Fruit fly (Drosophila melanogaster) whole organism, embryonic: Measurements from ENCODE around the gene CG15330.

Experiments used
- Aef1 ChIP-seq: fragments of 200-800 bp; sonication (Bioruptor generic); IDR thresholded peaks from 3 replicates; pipeline ENCODE4 v1.3.6; 2022; ENCODE audit warnings: missing biosample characterization, missing genetic modification characterization
- Bgb ChIP-seq: fragments of 200-800 bp; sonication (Bioruptor generic); IDR thresholded peaks from 2 replicates; pipeline ENCODE4 v1.3.6; 2022; ENCODE audit warnings: missing biosample characterization, missing genetic modification characterization; ENCODE audit not compliant: partially characterized antibody
- CG10147 ChIP-seq: fragments of 200-800 bp; sonication (Bioruptor generic); optimal IDR thresholded peaks from 2 replicates; lab custom pipeline; 2019; ENCODE audit warnings: missing biosample characterization, mild to moderate bottlenecking, missing genetic modification characterization, moderate library complexity
- CG10366 ChIP-seq: fragments of 200-800 bp; sonication (Bioruptor generic); IDR thresholded peaks from 2 replicates; pipeline ENCODE4 v1.3.6; 2022; ENCODE audit warnings: missing biosample characterization, missing genetic modification characterization
- CG10462 ChIP-seq: fragments of 200-800 bp; sonication (Bioruptor generic); optimal IDR thresholded peaks from 2 replicates; lab custom pipeline; 2016; ENCODE audit warnings: missing biosample characterization, missing genetic modification characterization
- CG13287 ChIP-seq: fragments of 200-800 bp; sonication (Bioruptor generic); IDR thresholded peaks from 2 replicates; pipeline ENCODE4 v1.3.6; 2022; ENCODE audit warnings: missing biosample characterization, missing genetic modification characterization; ENCODE audit not compliant: partially characterized antibody
- CG14667 ChIP-seq: fragments of 200-800 bp; sonication (Bioruptor generic); IDR thresholded peaks from 2 replicates; pipeline ENCODE4 v1.3.6; 2022; ENCODE audit warnings: missing biosample characterization, missing genetic modification characterization
- CG15011 ChIP-seq: fragments of 200-800 bp; sonication (Bioruptor generic); optimal IDR thresholded peaks from 3 replicates; lab custom pipeline; 2018; ENCODE audit warnings: missing biosample characterization, mild to moderate bottlenecking, missing genetic modification characterization
- CG2712 ChIP-seq: fragments of 200-800 bp; optimal IDR thresholded peaks from 3 replicates; lab custom pipeline; 2019; ENCODE audit warnings: missing biosample characterization, mild to moderate bottlenecking, missing genetic modification characterization, moderate library complexity
- CG3995 ChIP-seq: fragments of 200-800 bp; sonication (Bioruptor generic); optimal IDR thresholded peaks from 3 replicates; lab custom pipeline; 2016; ENCODE audit warnings: missing biosample characterization, missing genetic modification characterization
- CG5953 ChIP-seq: fragments of 200-800 bp; sonication (Bioruptor generic); IDR thresholded peaks from 2 replicates; pipeline ENCODE4 v1.3.6; 2022; ENCODE audit warnings: missing biosample characterization, missing genetic modification characterization
- CG6654 ChIP-seq: fragments of 200-800 bp; sonication (Bioruptor generic); optimal IDR thresholded peaks from 2 replicates; lab custom pipeline; 2017; ENCODE audit warnings: missing biosample characterization, mild to moderate bottlenecking, missing genetic modification characterization
- CG6689 ChIP-seq: fragments of 200-800 bp; sonication (Bioruptor generic); IDR thresholded peaks from 2 replicates; pipeline ENCODE4 v1.3.6; 2022; ENCODE audit warnings: missing biosample characterization, missing genetic modification characterization
- CG8359 ChIP-seq: fragments of 200-800 bp; sonication (Bioruptor generic); optimal IDR thresholded peaks from 2 replicates; lab custom pipeline; 2017; ENCODE audit warnings: missing biosample characterization, mild to moderate bottlenecking, missing genetic modification characterization, borderline replicate concordance
- CG8765 ChIP-seq: fragments of 200-800 bp; sonication (Bioruptor generic); IDR thresholded peaks from 2 replicates; pipeline ENCODE4 v1.3.6; 2022; ENCODE audit warnings: missing biosample characterization, missing genetic modification characterization
- CG9437 ChIP-seq: fragments of 200-800 bp; sonication (Bioruptor generic); optimal IDR thresholded peaks from 2 replicates; lab custom pipeline; 2018; ENCODE audit warnings: missing biosample characterization, mild to moderate bottlenecking, missing genetic modification characterization
- Camta ChIP-seq: fragments of 200-800 bp; sonication (Bioruptor generic); optimal IDR thresholded peaks from 2 replicates; lab custom pipeline; 2016; ENCODE audit warnings: missing biosample characterization, missing genetic modification characterization
- Dbx ChIP-seq: fragments of 200-800 bp; sonication (Bioruptor generic); IDR thresholded peaks from 3 replicates; pipeline ENCODE4 v1.3.6; 2022; ENCODE audit warnings: missing biosample characterization, missing genetic modification characterization
- Dip2 ChIP-seq: fragments of 200-800 bp; sonication (Bioruptor generic); IDR thresholded peaks from 2 replicates; pipeline ENCODE4 v1.3.6; 2022; ENCODE audit warnings: missing biosample characterization, missing genetic modification characterization
- Dip3 ChIP-seq: fragments of 200-800 bp; sonication (Bioruptor generic); optimal IDR thresholded peaks from 3 replicates; lab custom pipeline; 2016; ENCODE audit warnings: missing biosample characterization, missing genetic modification characterization
- Eip74EF ChIP-seq, 2 experiments: fragments of 200-800 bp in 1 of 2; fragments of >200 bp in 1 of 2; sonication (Bioruptor generic) in 1 of 2; optimal IDR thresholded peaks; 2 replicates each; lab custom pipeline; 2017 to 2019; ENCODE audit warnings: missing biosample characterization in 2 of 2, missing genetic modification characterization in 2 of 2, mild to moderate bottlenecking in 1 of 2, moderate library complexity in 1 of 2
- HHEX ChIP-seq: fragments of 200-800 bp; sonication (Bioruptor generic); optimal IDR thresholded peaks from 3 replicates; lab custom pipeline; 2017; ENCODE audit warnings: missing biosample characterization, mild to moderate bottlenecking, missing genetic modification characterization, missing genetic modification reagents
- HLH54F ChIP-seq: fragments of 200-800 bp; sonication (Bioruptor generic); optimal IDR thresholded peaks from 3 replicates; lab custom pipeline; 2016; ENCODE audit warnings: missing biosample characterization, missing genetic modification characterization
- NK7.1 ChIP-seq: fragments of 200-800 bp; sonication (Bioruptor generic); optimal IDR thresholded peaks from 3 replicates; lab custom pipeline; 2016; ENCODE audit warnings: missing biosample characterization, missing genetic modification characterization
- PHDP ChIP-seq: fragments of 200-800 bp; sonication (Bioruptor generic); optimal IDR thresholded peaks from 3 replicates; lab custom pipeline; 2018; ENCODE audit warnings: missing biosample characterization, mild to moderate bottlenecking, missing genetic modification characterization, moderate library complexity
- Poxn ChIP-seq: fragments of 200-800 bp; sonication (Bioruptor generic); IDR thresholded peaks from 2 replicates; pipeline ENCODE4 v1.3.6; 2022; ENCODE audit warnings: missing biosample characterization, missing genetic modification characterization
- ase ChIP-seq: fragments of 200-800 bp; sonication (Bioruptor generic); IDR thresholded peaks from 3 replicates; pipeline ENCODE4 v1.3.6; 2022; ENCODE audit warnings: missing biosample characterization, missing genetic modification characterization
- ash1 ChIP-seq: fragments of 200-800 bp; sonication (Bioruptor generic); optimal IDR thresholded peaks from 2 replicates; lab custom pipeline; 2018; ENCODE audit warnings: missing biosample characterization, mild to moderate bottlenecking, missing genetic modification characterization
- bbx ChIP-seq: fragments of 200-800 bp; sonication (Bioruptor generic); IDR thresholded peaks from 2 replicates; pipeline ENCODE4 v1.3.6; 2022; ENCODE audit warnings: missing biosample characterization, missing genetic modification characterization; ENCODE audit not compliant: partially characterized antibody
- crp ChIP-seq, 2 experiments: fragments of 200-800 bp; sonication (Bioruptor generic); optimal IDR thresholded peaks; 2 replicates in 1 of 2; 3 replicates in 1 of 2; lab custom pipeline; 2017; ENCODE audit warnings: missing biosample characterization in 2 of 2, missing genetic modification characterization in 2 of 2, mild to moderate bottlenecking in 1 of 2, moderate library complexity in 1 of 2
- dan ChIP-seq: fragments of 200-800 bp; sonication (Bioruptor generic); IDR thresholded peaks from 2 replicates; pipeline ENCODE4 v1.3.6; 2022; ENCODE audit warnings: missing biosample characterization, missing genetic modification characterization
- fd102C ChIP-seq: fragments of 200-800 bp; sonication (Bioruptor generic); optimal IDR thresholded peaks from 2 replicates; lab custom pipeline; 2018; ENCODE audit warnings: missing biosample characterization, mild to moderate bottlenecking, missing genetic modification characterization, moderate library complexity
- fd96Cb ChIP-seq: fragments of 200-800 bp; sonication (Bioruptor generic); optimal IDR thresholded peaks from 2 replicates; lab custom pipeline; 2018; ENCODE audit warnings: missing biosample characterization, mild to moderate bottlenecking, missing genetic modification characterization, moderate library complexity
- grau ChIP-seq: fragments of 200-800 bp; optimal IDR thresholded peaks from 3 replicates; lab custom pipeline; 2019; ENCODE audit warnings: missing biosample characterization, mild to moderate bottlenecking, missing genetic modification characterization, moderate library complexity
- gt ChIP-seq: fragments of 200-800 bp; sonication (Bioruptor generic); IDR thresholded peaks from 2 replicates; pipeline ENCODE4 v1.3.6; 2022; ENCODE audit warnings: missing biosample characterization, missing genetic modification characterization
- knrl ChIP-seq: fragments of 200-800 bp; sonication (Bioruptor generic); IDR thresholded peaks from 3 replicates; pipeline ENCODE4 v1.3.6; 2022; ENCODE audit warnings: missing biosample characterization, missing genetic modification characterization; ENCODE audit not compliant: partially characterized antibody
- nerfin-2 ChIP-seq: fragments of 200-800 bp; sonication (Bioruptor generic); IDR thresholded peaks from 2 replicates; pipeline ENCODE4 v1.3.6; 2022; ENCODE audit warnings: missing biosample characterization, missing genetic modification characterization; ENCODE audit not compliant: partially characterized antibody
- oc ChIP-seq: fragments of 200-800 bp; sonication (Bioruptor generic); optimal IDR thresholded peaks from 2 replicates; lab custom pipeline; 2018; ENCODE audit warnings: missing biosample characterization, mild to moderate bottlenecking, missing genetic modification characterization, moderate library complexity
- org-1 ChIP-seq: fragments of 200-800 bp; sonication (Bioruptor generic); optimal IDR thresholded peaks from 2 replicates; lab custom pipeline; 2017; ENCODE audit warnings: missing biosample characterization, missing genetic modification characterization
- p53 ChIP-seq: fragments of 200-800 bp; sonication (Bioruptor generic); optimal IDR thresholded peaks from 2 replicates; lab custom pipeline; 2016; ENCODE audit warnings: missing biosample characterization, missing genetic modification characterization
- schlank ChIP-seq: fragments of 200-800 bp; sonication (Bioruptor generic); optimal IDR thresholded peaks from 2 replicates; lab custom pipeline; 2018; ENCODE audit warnings: missing biosample characterization, mild to moderate bottlenecking, missing genetic modification characterization
- seq ChIP-seq: fragments of 200-800 bp; sonication (Bioruptor generic); IDR thresholded peaks from 2 replicates; pipeline ENCODE4 v1.3.6; 2022; ENCODE audit warnings: missing biosample characterization, missing genetic modification characterization
- slou ChIP-seq: fragments of 200-800 bp; sonication (Bioruptor generic); optimal IDR thresholded peaks from 3 replicates; lab custom pipeline; 2016; ENCODE audit warnings: missing biosample characterization, missing genetic modification characterization
- tin ChIP-seq: fragments of 200-800 bp; sonication (Bioruptor generic); optimal IDR thresholded peaks from 3 replicates; lab custom pipeline; 2016; ENCODE audit warnings: missing biosample characterization, missing genetic modification characterization
- wor ChIP-seq: fragments of 200-800 bp; sonication (Bioruptor generic); IDR thresholded peaks from 2 replicates; pipeline ENCODE4 v1.3.6; 2022; ENCODE audit warnings: missing biosample characterization, missing genetic modification characterization

CG15330 gene

dm6 chrX:7955890-7956289 lies at the start of gene CG15330, which contains the start of gene CG15332:
TSS of gene CG15330 (plus strand) at chrX:7956064.
TSS of gene CG15332 (minus strand) at chrX:7955990.
- TF ChIP-seq dan (GFP tag; lab: Robert Waterston, UW), result no peak

- TF ChIP-seq CG3995 (GFP tag; lab: Kevin White, UChicago) (peak; percentile 55), Bgb (GFP tag; lab: Robert Waterston, UW) (peak; percentile 28; the same call in 1 of the 2 replicates), CG15011 (GFP tag; lab: Kevin White, UChicago) (peak; percentile 87), CG9437 (GFP tag; lab: Kevin White, UChicago) (peak; percentile 76), oc (tag; lab: Kevin White, UChicago) (peak; percentile 86), gt (peak; percentile 49; the same call in 1 of the 2 replicates), HHEX (peak; percentile 93), CG8359 (peak; percentile 63), Camta (GFP tag; lab: Kevin White, UChicago) (peak; percentile 83), fd102C (GFP tag; lab: Kevin White, UChicago) (peak; percentile 37), CG8765 (GFP tag; lab: Robert Waterston, UW) (peak; percentile 71), CG14667 (GFP tag; lab: Robert Waterston, UW) (peak; percentile 86), CG10147 (GFP tag; lab: Kevin White, UChicago) (peak; percentile 84), slou (GFP tag; lab: Kevin White, UChicago) (peak; percentile 26), Eip74EF (GFP tag; optimal IDR thresholded peaks at IDR 0.05; lab: Kevin White, UChicago) (peak in 1 of 2 experiments; percentile 84), PHDP (tag; lab: Kevin White, UChicago) (peak; percentile 93), bbx (GFP tag; lab: Robert Waterston, UW) (no peak), Poxn (GFP tag; lab: Robert Waterston, UW) (peak; percentile 75), nerfin-2 (GFP tag; lab: Robert Waterston, UW) (0 out of 2 replicates have a peak, but pooled peaks have one; percentile 23), Dip2 (0 out of 2 replicates have a peak, but pooled peaks have one; percentile 31), org-1 (GFP tag; lab: Kevin White, UChicago) (peak; percentile 89), CG6654 (GFP tag; lab: Kevin White, UChicago) (peak; percentile 74), CG2712 (tag; lab: Kevin White, UChicago) (peak; percentile 92), CG5953 (GFP tag; lab: Robert Waterston, UW) (peak; percentile 72), Dip3 (GFP tag; lab: Kevin White, UChicago) (peak; percentile 88), CG13287 (GFP tag; lab: Robert Waterston, UW) (0 out of 2 replicates have a peak, but pooled peaks have one; percentile 32), CG10366 (GFP tag; lab: Robert Waterston, UW) (peak; percentile 89), schlank (tag; lab: Kevin White, UChicago) (peak; percentile 87), Dbx (peak; percentile 90), seq (GFP tag; lab: Robert Waterston, UW) (peak; percentile 95), ash1 (GFP tag; lab: Kevin White, UChicago) (no peak), p53 (peak; percentile 5), tin (GFP tag; lab: Kevin White, UChicago) (peak; percentile 86), HLH54F (GFP tag; lab: Kevin White, UChicago) (peak; percentile 92), crp (GFP tag; optimal IDR thresholded peaks at IDR 0.05; lab: Kevin White, UChicago) (peak in 1 of 2 experiments; percentile 36), grau (tag; lab: Kevin White, UChicago) (peak; percentile 92), fd96Cb (tag; lab: Kevin White, UChicago) (peak; percentile 88), CG6689 (GFP tag; lab: Robert Waterston, UW) (peak; percentile 86), NK7.1 (peak; percentile 38), Aef1 (peak; percentile 90), CG10462 (peak; percentile 62), wor (GFP tag; lab: Robert Waterston, UW) (peak; percentile 79), ase (peak; percentile 86), knrl (no peak)
Measured at dm6 chrX:7908239-7909068, 47.4 kb upstream of the CG15330 start, which contains the start of the genes dpr14 and spidey. TSS of gene dpr14 (minus strand) at chrX:7908286. TSS of gene spidey (plus strand) at chrX:7908931.
